Worm (Caenorhabditis elegans) whole organism, midembryonic: ENCODE data around the gene srh-138.

Experiments
- T22C8.4 ChIP-seq: fragments of 200-800 bp; sonication (Bioruptor generic); IDR thresholded peaks from 2 replicates; pipeline ENCODE4 v1.3.6; 2022; ENCODE audit warnings: missing genetic modification characterization, missing compliant biosample characterization
- cog-1 ChIP-seq: sonication (generic microtip); optimal IDR thresholded peaks from 2 replicates; lab custom pipeline; 2016; ENCODE audit warnings: missing genetic modification characterization, missing compliant biosample characterization
- flt-1 ChIP-seq: fragments of 200-800 bp; sonication (Bioruptor generic); IDR thresholded peaks from 2 replicates; pipeline ENCODE4 v1.3.6; 2022; ENCODE audit warnings: missing genetic modification characterization, missing compliant biosample characterization
- med-1 ChIP-seq: sonication (generic microtip); optimal IDR thresholded peaks from 2 replicates; lab custom pipeline; 2017; ENCODE audit warnings: missing genetic modification characterization, mild to moderate bottlenecking, missing compliant biosample characterization, antibody characterized with exemption, missing genetic modification reagents; ENCODE audit not compliant: insufficient read depth
- ref-1 ChIP-seq: fragments of 200-800 bp; sonication (Bioruptor generic); conservative IDR thresholded peaks from 2 replicates; pipeline ENCODE4 v1.3.6; 2022; ENCODE audit warnings: missing genetic modification reagents, missing genetic modification characterization, missing compliant biosample characterization
- tab-1 ChIP-seq: fragments of 200-800 bp; sonication (Bioruptor generic); IDR thresholded peaks from 2 replicates; pipeline ENCODE4 v1.3.6; 2022; ENCODE audit warnings: missing genetic modification characterization, missing compliant biosample characterization
- ztf-23 ChIP-seq: fragments of 200-800 bp; sonication (Bioruptor generic); IDR thresholded peaks from 2 replicates; pipeline ENCODE4 v1.3.6; 2022; ENCODE audit warnings: missing genetic modification reagents, missing genetic modification characterization, missing compliant biosample characterization
- ztf-29 ChIP-seq: fragments of 200-800 bp; sonication (Bioruptor generic); IDR thresholded peaks from 2 replicates; pipeline ENCODE4 v1.3.6; 2022; ENCODE audit warnings: missing genetic modification reagents, missing genetic modification characterization, missing compliant biosample characterization

- no peak for TF ChIP-seq ztf-23 (GFP tag; lab: Robert Waterston, UW)
- TF ChIP-seq cog-1 (tag; lab: Kevin White, UChicago) = no peak
- no peak for TF ChIP-seq ref-1 (GFP tag; lab: Robert Waterston, UW)
- no peak for TF ChIP-seq T22C8.4 (GFP tag; lab: Robert Waterston, UW)
- TF ChIP-seq tab-1 = no peak
- no peak for TF ChIP-seq ztf-29 (GFP tag; lab: Robert Waterston, UW)
- TF ChIP-seq flt-1 (GFP tag; lab: Robert Waterston, UW) = no peak
- no peak for TF ChIP-seq med-1 (GFP tag; lab: Kevin White, UChicago)
These were observed 32.3 kb upstream of the srh-138 start, which contains the start of gene F36D3.14 for ce11 chrV:16503164-16503563.
